Fruit fly (Drosophila melanogaster) S2 (cell line): ENCODE measurements around the gene Alms1b.

Experiments used
- CG8478 ChIP-seq: fragments of >200 bp; optimal IDR thresholded peaks from 2 replicates; lab custom pipeline; 2018
- CTCF ChIP-seq, 2 experiments: fragments of >200 bp; optimal IDR thresholded peaks; 2 replicates each; lab custom pipeline; 2018

- TF ChIP-seq CTCF (optimal IDR thresholded peaks at IDR 0.05; lab: Kevin White, UChicago): no peak
- no peak for TF ChIP-seq CG8478
These were observed 18.3 kb downstream of the Alms1b start for dm6 chrX:4612454-4612853.
